Worm (Caenorhabditis elegans): ENCODE measurements around the gene clh-2.
A peak's percentile ranks its signal among the peaks of the same experiment; 100 is the strongest.

Gene clh-2

DNA sequence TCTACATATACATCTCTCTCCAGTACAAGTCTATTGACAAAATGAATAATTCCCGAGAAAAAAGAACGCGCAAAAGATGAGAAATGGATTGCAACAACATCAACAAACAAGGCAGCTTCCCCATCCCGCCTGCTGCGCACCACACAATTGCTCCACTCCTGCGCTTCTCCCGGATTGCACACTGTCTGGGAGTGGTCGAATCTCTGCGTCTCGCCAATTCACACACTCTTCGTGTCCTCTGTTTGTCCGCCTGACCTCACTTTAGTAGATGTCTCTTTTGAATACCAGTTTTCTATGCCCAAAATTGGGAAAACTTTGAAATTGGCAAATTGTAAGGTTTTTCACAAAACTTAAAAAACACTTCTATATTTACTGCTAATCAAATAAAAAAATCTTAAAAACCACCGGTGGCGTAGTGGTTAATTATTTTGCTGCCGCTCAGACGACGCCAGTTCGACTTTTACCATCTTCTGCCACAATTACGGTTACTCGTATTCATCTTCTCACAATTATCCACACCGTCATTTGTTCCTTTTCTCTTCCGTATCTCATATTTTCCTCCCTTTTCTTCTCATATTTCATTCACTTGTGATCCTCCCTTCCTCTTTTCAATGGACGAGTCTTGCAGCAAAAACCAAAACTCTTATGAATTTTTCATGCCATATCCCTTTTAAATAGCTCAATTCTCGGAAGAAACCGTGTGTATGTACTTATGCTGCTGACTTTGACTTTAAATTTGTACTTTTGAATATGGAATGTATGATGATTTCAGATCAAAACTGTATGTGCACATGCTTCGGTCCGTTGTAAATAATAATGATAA lies 45.9 kb upstream of the clh-2 start, which contains the start of gene rsf-1 (continued):
- TF ChIP-seq attf-3 (GFP tag; conservative IDR thresholded peaks at IDR 0.05) (no peak), C06A6.2 (GFP tag; conservative IDR thresholded peaks at IDR 0.05) (no peak), K12H6.12 (tag; optimal IDR thresholded peaks at IDR 0.05) (peak; percentile 40), bed-2 (GFP tag; IDR thresholded peaks at IDR 0.05) (no peak), B0035.1 (tag; optimal IDR thresholded peaks at IDR 0.05) (no peak), ama-1 (optimal IDR thresholded peaks at IDR 0.05) (no peak), ama-1 (GFP tag; optimal IDR thresholded peaks at IDR 0.05) (no peak), hmg-20 (GFP tag; IDR thresholded peaks at IDR 0.05) (no peak), mes-4 (tag; optimal IDR thresholded peaks at IDR 0.05) (no peak), rpc-1 (optimal IDR thresholded peaks at IDR 0.05) (peak; percentile 49), rpc-1 (tag; optimal IDR thresholded peaks at IDR 0.05) (peak; percentile 70), atf-7 (tag; optimal IDR thresholded peaks at IDR 0.05) (no peak), tbx-9 (tag; optimal IDR thresholded peaks at IDR 0.05; ENCODE audit: borderline replicate concordance) (no peak), mxl-1 (tag; optimal IDR thresholded peaks at IDR 0.05) (no peak), him-1 (tag; optimal IDR thresholded peaks at IDR 0.05) (peak; percentile 69), egrh-3 (GFP tag; IDR thresholded peaks at IDR 0.05) (no peak), rcor-1 (GFP tag; IDR thresholded peaks at IDR 0.05) (no peak), egl-44 (GFP tag; IDR thresholded peaks at IDR 0.05) (no peak), attf-5 (GFP tag; optimal IDR thresholded peaks at IDR 0.05) (no peak), ekl-4 (GFP tag; IDR thresholded peaks at IDR 0.05) (no peak), hlh-12 (tag; optimal IDR thresholded peaks at IDR 0.05) (no peak), lsy-27 (tag; optimal IDR thresholded peaks at IDR 0.05; ENCODE audit: borderline replicate concordance, insufficient read depth) (no peak), B0019.2 (GFP tag; conservative IDR thresholded peaks at IDR 0.05) (no peak), nhr-27 (tag; optimal IDR thresholded peaks at IDR 0.05) (no peak), F55B11.4 (tag; optimal IDR thresholded peaks at IDR 0.05; ENCODE audit: borderline replicate concordance, insufficient read depth) (no peak), cebp-2 (GFP tag; IDR thresholded peaks at IDR 0.05) (no peak), snpc-1.3 (tag; optimal IDR thresholded peaks at IDR 0.05; ENCODE audit: insufficient read depth) (no peak), Y95B8A.8 (GFP tag; IDR thresholded peaks at IDR 0.05) (no peak), lin-54 (GFP tag; optimal IDR thresholded peaks at IDR 0.05) (no peak), ztf-3 (GFP tag; optimal IDR thresholded peaks at IDR 0.05) (no peak), ztf-25 (GFP tag; IDR thresholded peaks at IDR 0.05) (no peak), Y56A3A.18 (GFP tag; IDR thresholded peaks at IDR 0.05) (no peak), T07F8.4 (tag; optimal IDR thresholded peaks at IDR 0.05) (no peak), gei-17 (GFP tag; optimal IDR thresholded peaks at IDR 0.05) (no peak), lin-26 (GFP tag; IDR thresholded peaks at IDR 0.05) (peak; percentile 81), hmg-1.2 (GFP tag; IDR thresholded peaks at IDR 0.05) (peak; percentile 79), ets-4 (GFP tag; optimal IDR thresholded peaks at IDR 0.05) (no peak), nhr-90 (tag; optimal IDR thresholded peaks at IDR 0.05) (peak; percentile 15), mcd-1 (GFP tag; IDR thresholded peaks at IDR 0.05) (peak; percentile 47; the same call in 1 of the 2 replicates), tbp1 (GFP tag; optimal IDR thresholded peaks at IDR 0.05) (peak; percentile 81), C17E4.6 (GFP tag; IDR thresholded peaks at IDR 0.05) (no peak), fkh-3 (tag; optimal IDR thresholded peaks at IDR 0.05) (no peak), akir-1 (GFP tag; optimal IDR thresholded peaks at IDR 0.05) (no peak), dpff-1 (tag; optimal IDR thresholded peaks at IDR 0.05) (no peak), let-607 (tag; optimal IDR thresholded peaks at IDR 0.05) (no peak)
